Worm (Caenorhabditis elegans) whole organism, mixed stage, embryonic: ENCODE results near the gene srj-20.

Source experiments
- sptf-1 ChIP-seq: sonication (generic microtip); optimal IDR thresholded peaks from 2 replicates; lab custom pipeline; 2017; ENCODE audit warnings: mild to moderate bottlenecking, missing genetic modification characterization, moderate library complexity, missing compliant biosample characterization
- unc-120 ChIP-seq: sonication (generic microtip); optimal IDR thresholded peaks from 2 replicates; lab custom pipeline; 2017; ENCODE audit warnings: missing genetic modification characterization, missing compliant biosample characterization; ENCODE audit not compliant: poor library complexity, severe bottlenecking

DNA sequence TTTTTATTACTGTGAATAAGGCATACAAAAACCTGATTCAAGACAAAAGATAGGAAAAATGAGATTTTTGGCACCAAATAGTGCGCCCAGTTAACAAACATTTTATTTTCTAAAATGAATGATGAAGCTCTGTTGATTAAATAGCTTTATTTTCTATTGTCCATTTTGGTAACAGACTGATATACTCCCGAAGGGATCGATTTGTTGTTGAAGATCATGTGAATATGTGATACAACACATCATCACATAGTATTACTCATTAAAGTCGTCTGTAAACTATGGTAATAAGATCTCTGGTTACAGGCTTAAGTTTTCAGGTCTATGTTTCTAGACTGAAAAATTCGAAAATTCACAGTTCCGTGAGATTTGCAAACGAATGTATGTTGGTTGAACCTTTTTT is at the start of gene srj-20:
- TF ChIP-seq unc-120 (tag; lab: Kevin White, UChicago) (no peak), sptf-1 (tag; lab: Kevin White, UChicago) (no peak)
